Worm (Caenorhabditis elegans) whole organism, L1 larva: Measurements from ENCODE around the gene C08H9.18.

Experiments
- C04F5.9 ChIP-seq: sonication (generic microtip); optimal IDR thresholded peaks from 2 replicates; lab custom pipeline; 2016; ENCODE audit warnings: missing genetic modification characterization, missing compliant biosample characterization
- C16A3.4 ChIP-seq: fragments of 150-350 bp; optimal IDR thresholded peaks from 2 replicates; lab custom pipeline; 2014; ENCODE audit warnings: missing biosample characterization, missing genetic modification characterization
- F16B12.6 ChIP-seq: fragments of 150-350 bp; optimal IDR thresholded peaks from 2 replicates; lab custom pipeline; 2014; ENCODE audit warnings: missing biosample characterization, missing genetic modification characterization
- Y116A8C.19 ChIP-seq: sonication (generic microtip); optimal IDR thresholded peaks from 2 replicates; lab custom pipeline; 2016; ENCODE audit warnings: missing compliant biosample characterization, missing genetic modification characterization, borderline replicate concordance
- ama-1 ChIP-seq: fragments of 150-350 bp; optimal IDR thresholded peaks from 2 replicates; lab custom pipeline; 2014
- ceh-82 ChIP-seq, 3 experiments: fragments of 150-350 bp in 1 of 3; sonication (generic microtip) in 2 of 3; optimal IDR thresholded peaks; 2 replicates each; lab custom pipeline; 2014 to 2017; ENCODE audit warnings: missing biosample characterization in 3 of 3, missing genetic modification characterization in 3 of 3
- ces-1 ChIP-seq: fragments of 150-350 bp; optimal IDR thresholded peaks from 2 replicates; lab custom pipeline; 2014; ENCODE audit warnings: missing biosample characterization, missing genetic modification reagents, missing genetic modification characterization
- dpl-1 ChIP-seq, 3 experiments: fragments of 150-350 bp in 2 of 3; sonication (generic microtip) in 1 of 3; optimal IDR thresholded peaks; 2 replicates each; lab custom pipeline; 2014 to 2017; ENCODE audit warnings: missing biosample characterization in 3 of 3, missing genetic modification characterization in 3 of 3, missing genetic modification reagents in 3 of 3
- dsc-1 ChIP-seq: sonication (generic microtip); optimal IDR thresholded peaks from 2 replicates; lab custom pipeline; 2016; ENCODE audit warnings: mild to moderate bottlenecking, missing genetic modification characterization, missing compliant biosample characterization
- egl-13 ChIP-seq: sonication (generic microtip); optimal IDR thresholded peaks from 2 replicates; lab custom pipeline; 2016; ENCODE audit warnings: missing genotype, missing genetic modification reagents, missing genetic modification characterization, missing compliant biosample characterization
- egl-27 ChIP-seq, 2 experiments: fragments of 150-350 bp in 1 of 2; sonication (generic microtip); optimal IDR thresholded peaks; 3 replicates each; lab custom pipeline; 2017 to 2018; ENCODE audit warnings: missing biosample characterization in 2 of 2, missing genetic modification characterization in 2 of 2, missing genetic modification reagents in 2 of 2
- elt-3 ChIP-seq, 6 experiments: fragments of 150-350 bp in 1 of 6; sonication (generic microtip); optimal IDR thresholded peaks; 2 replicates each; lab custom pipeline; 2017 to 2018; ENCODE audit warnings: missing biosample characterization in 6 of 6, missing genetic modification characterization in 6 of 6, inconsistent platforms in 1 of 6
- fkh-4 ChIP-seq: sonication (generic microtip); optimal IDR thresholded peaks from 2 replicates; lab custom pipeline; 2016; ENCODE audit warnings: missing compliant biosample characterization, missing genetic modification characterization, borderline replicate concordance
- fkh-8 ChIP-seq: sonication (generic microtip); optimal IDR thresholded peaks from 2 replicates; lab custom pipeline; 2016; ENCODE audit warnings: mild to moderate bottlenecking, missing genetic modification characterization, missing compliant biosample characterization
- fos-1 ChIP-seq: fragments of 150-350 bp; optimal IDR thresholded peaks from 2 replicates; lab custom pipeline; 2014; ENCODE audit warnings: missing biosample characterization, missing genetic modification characterization
- grh-1 ChIP-seq: fragments of 200-800 bp; sonication (Bioruptor generic); IDR thresholded peaks from 2 replicates; pipeline ENCODE4 v1.3.6; 2022; ENCODE audit warnings: missing genetic modification reagents, missing genetic modification characterization, missing compliant biosample characterization
- hlh-4 ChIP-seq: sonication (generic microtip); optimal IDR thresholded peaks from 2 replicates; lab custom pipeline; 2016; ENCODE audit warnings: mild to moderate bottlenecking, missing genetic modification characterization, missing compliant biosample characterization
- hpl-2 ChIP-seq: fragments of 150-350 bp; optimal IDR thresholded peaks from 2 replicates; lab custom pipeline; 2014; ENCODE audit warnings: missing biosample characterization, missing genetic modification reagents, missing genetic modification characterization
- irx-1 ChIP-seq: sonication (generic microtip); optimal IDR thresholded peaks from 2 replicates; lab custom pipeline; 2016; ENCODE audit warnings: missing genetic modification characterization, missing compliant biosample characterization
- lin-13 ChIP-seq: fragments of 150-350 bp; optimal IDR thresholded peaks from 2 replicates; lab custom pipeline; 2014; ENCODE audit warnings: missing biosample characterization, missing genetic modification reagents, missing genetic modification characterization
- lir-3 ChIP-seq: sonication (generic microtip); optimal IDR thresholded peaks from 2 replicates; lab custom pipeline; 2016; ENCODE audit warnings: mild to moderate bottlenecking, missing genetic modification characterization, moderate library complexity, missing compliant biosample characterization; ENCODE audit not compliant: poor library complexity
- lsy-2 ChIP-seq, 2 experiments: fragments of 150-350 bp; optimal IDR thresholded peaks; 2 replicates each; lab custom pipeline; 2014; ENCODE audit warnings: missing biosample characterization in 2 of 2, missing genetic modification characterization in 2 of 2
- mab-9 ChIP-seq: fragments of 200-800 bp; sonication (Bioruptor generic); IDR thresholded peaks from 2 replicates; pipeline ENCODE4 v1.3.6; 2022; ENCODE audit warnings: missing genetic modification reagents, missing genetic modification characterization, missing compliant biosample characterization
- mdl-1 ChIP-seq, 2 experiments: fragments of 150-350 bp; optimal IDR thresholded peaks; 2 replicates each; lab custom pipeline; 2014 to 2017; ENCODE audit warnings: missing biosample characterization in 2 of 2, missing genetic modification characterization in 2 of 2, inconsistent platforms in 1 of 2
- mef-2 ChIP-seq: fragments of 150-350 bp; optimal IDR thresholded peaks from 2 replicates; lab custom pipeline; 2014; ENCODE audit warnings: missing biosample characterization, missing genetic modification characterization
- mep-1 ChIP-seq: fragments of 150-350 bp; optimal IDR thresholded peaks from 2 replicates; lab custom pipeline; 2014; ENCODE audit warnings: missing biosample characterization, missing genetic modification characterization
- nhr-12 ChIP-seq: sonication (generic microtip); optimal IDR thresholded peaks from 2 replicates; lab custom pipeline; 2017; ENCODE audit warnings: missing biosample characterization, missing genetic modification characterization
- nhr-19 ChIP-seq: fragments of 200-800 bp; sonication (Bioruptor generic); conservative IDR thresholded peaks from 2 replicates; pipeline ENCODE4 v1.3.6; 2022; ENCODE audit warnings: missing genetic modification characterization, missing compliant biosample characterization
- nhr-237 ChIP-seq: fragments of 150-350 bp; optimal IDR thresholded peaks from 2 replicates; lab custom pipeline; 2014; ENCODE audit warnings: missing biosample characterization, missing genetic modification characterization
- nhr-47 ChIP-seq: sonication (generic microtip); optimal IDR thresholded peaks from 2 replicates; lab custom pipeline; 2016; ENCODE audit warnings: mild to moderate bottlenecking, missing genetic modification characterization, moderate library complexity, missing compliant biosample characterization
- nhr-71 ChIP-seq: sonication (generic microtip); optimal IDR thresholded peaks from 2 replicates; lab custom pipeline; 2016; ENCODE audit warnings: mild to moderate bottlenecking, missing genetic modification characterization, moderate library complexity, missing compliant biosample characterization
- nhr-84 ChIP-seq: sonication (generic microtip); optimal IDR thresholded peaks from 2 replicates; lab custom pipeline; 2017; ENCODE audit warnings: missing biosample characterization, missing genetic modification characterization
- nhr-85 ChIP-seq: sonication (generic microtip); peaks from one replicate; lab custom pipeline; 2016; ENCODE audit warnings: missing genetic modification characterization, inconsistent platforms, missing compliant biosample characterization
- nhr-90 ChIP-seq: sonication (generic microtip); optimal IDR thresholded peaks from 2 replicates; lab custom pipeline; 2016; ENCODE audit warnings: mild to moderate bottlenecking, missing genetic modification characterization, missing compliant biosample characterization; ENCODE audit not compliant: poor library complexity
- pag-3 ChIP-seq: sonication (generic microtip); optimal IDR thresholded peaks from 2 replicates; lab custom pipeline; 2017; ENCODE audit warnings: missing genetic modification characterization, mild to moderate bottlenecking, missing compliant biosample characterization, antibody characterized with exemption, borderline replicate concordance; ENCODE audit not compliant: insufficient read depth
- pax-3 ChIP-seq: fragments of 200-800 bp; sonication (Bioruptor generic); optimal IDR thresholded peaks from 2 replicates; lab custom pipeline; 2018; ENCODE audit warnings: mild to moderate bottlenecking, missing genetic modification characterization, moderate library complexity, missing compliant biosample characterization
- pqm-1 ChIP-seq: sonication (generic microtip); optimal IDR thresholded peaks from 3 replicates; lab custom pipeline; 2017; ENCODE audit warnings: missing biosample characterization, missing genetic modification characterization
- skn-1 ChIP-seq: fragments of 150-350 bp; optimal IDR thresholded peaks from 2 replicates; lab custom pipeline; 2014; ENCODE audit warnings: missing biosample characterization, missing genetic modification characterization
- snu-23 ChIP-seq: sonication (generic microtip); optimal IDR thresholded peaks from 2 replicates; lab custom pipeline; 2016; ENCODE audit warnings: missing genetic modification characterization, missing compliant biosample characterization
- swsn-7 ChIP-seq: sonication (generic microtip); optimal IDR thresholded peaks from 2 replicates; lab custom pipeline; 2016; ENCODE audit warnings: missing genetic modification characterization, missing compliant biosample characterization
- tbx-2 ChIP-seq: sonication (generic microtip); optimal IDR thresholded peaks from 2 replicates; lab custom pipeline; 2016; ENCODE audit warnings: missing genetic modification characterization, missing compliant biosample characterization
- tlp-1 ChIP-seq: fragments of 150-350 bp; optimal IDR thresholded peaks from 2 replicates; lab custom pipeline; 2014; ENCODE audit warnings: missing biosample characterization, missing genetic modification characterization
- unc-130 ChIP-seq: fragments of 150-350 bp; optimal IDR thresholded peaks from 2 replicates; lab custom pipeline; 2017; ENCODE audit warnings: missing biosample characterization, missing genetic modification characterization, inconsistent platforms
- unc-30 ChIP-seq: sonication (generic microtip); optimal IDR thresholded peaks from 2 replicates; lab custom pipeline; 2017; ENCODE audit warnings: missing biosample characterization, missing genetic modification characterization
- unc-86 ChIP-seq: sonication (generic microtip); optimal IDR thresholded peaks from 2 replicates; lab custom pipeline; 2016; ENCODE audit warnings: missing genetic modification characterization, missing compliant biosample characterization
- vab-15 ChIP-seq: sonication (generic microtip); optimal IDR thresholded peaks from 2 replicates; lab custom pipeline; 2017; ENCODE audit warnings: missing genotype, mild to moderate bottlenecking, missing genetic modification characterization, missing compliant biosample characterization
- xbp-1 ChIP-seq: sonication (generic microtip); optimal IDR thresholded peaks from 2 replicates; lab custom pipeline; 2016; ENCODE audit warnings: missing genetic modification characterization, missing compliant biosample characterization
- zag-1 ChIP-seq: fragments of 150-350 bp; optimal IDR thresholded peaks from 2 replicates; lab custom pipeline; 2014; ENCODE audit warnings: missing biosample characterization, missing genetic modification characterization
- zip-4 ChIP-seq: fragments of 200-800 bp; sonication (Bioruptor generic); optimal IDR thresholded peaks from 2 replicates; lab custom pipeline; 2018; ENCODE audit warnings: mild to moderate bottlenecking, missing genetic modification characterization, moderate library complexity, missing compliant biosample characterization
- ztf-4 ChIP-seq: fragments of 150-350 bp; optimal IDR thresholded peaks from 2 replicates; lab custom pipeline; 2014; ENCODE audit warnings: missing biosample characterization, missing genetic modification characterization

Gene C08H9.18

ce11 chrII:9894435-9894834 is 32.4 kb upstream of the C08H9.18 start, which contains the start of gene F26C11.1:
TSS of gene F26C11.1 (plus strand) at chrII:9894735.
- TF ChIP-seq egl-27 (tag; optimal IDR thresholded peaks at IDR 0.05; lab: Kevin White, UChicago) (no peak), lir-3 (tag; lab: Kevin White, UChicago) (no peak), C04F5.9 (tag; lab: Kevin White, UChicago) (no peak), dpl-1 (GFP tag; optimal IDR thresholded peaks at IDR 0.05; lab: Kevin White, UChicago) (no peak), mdl-1 (tag; optimal IDR thresholded peaks at IDR 0.05; lab: Kevin White, UChicago) (no peak), nhr-85 (tag; lab: Kevin White, UChicago) (no peak)

- TF ChIP-seq tlp-1, result no peak
- no peak for TF ChIP-seq pax-3 (tag; lab: Kevin White, UChicago)
- TF ChIP-seq unc-30 (tag; lab: Kevin White, UChicago), result no peak
- no peak for TF ChIP-seq dsc-1 (tag; lab: Kevin White, UChicago)
- peak in 1 of 6 experiments; percentile 68 for TF ChIP-seq elt-3 (tag; optimal IDR thresholded peaks at IDR 0.05; lab: Kevin White, UChicago)
- TF ChIP-seq mab-9 (GFP tag; lab: Robert Waterston, UW), result no peak
- TF ChIP-seq nhr-19 (GFP tag; lab: Robert Waterston, UW), result peak; percentile 24; the same call in 1 of the 2 replicates
- peak; percentile 76 for TF ChIP-seq nhr-85 (tag; lab: Kevin White, UChicago)
- no peak for TF ChIP-seq ces-1 (GFP tag; lab: Kevin White, UChicago)
- peak; percentile 46 for TF ChIP-seq mep-1 (tag; lab: Kevin White, UChicago)
- TF ChIP-seq nhr-12 (tag; lab: Kevin White, UChicago), result no peak
- TF ChIP-seq hlh-4 (tag; lab: Kevin White, UChicago), result no peak
- peak; percentile 50 to 71 (median 59) for TF ChIP-seq dpl-1 (GFP tag; optimal IDR thresholded peaks at IDR 0.05; lab: Kevin White, UChicago)
- TF ChIP-seq skn-1 (tag; lab: Kevin White, UChicago), result peak; percentile 58
- TF ChIP-seq vab-15 (tag; lab: Kevin White, UChicago), result no peak
- TF ChIP-seq fkh-8 (tag; lab: Kevin White, UChicago), result no peak
- TF ChIP-seq C16A3.4 (tag; lab: Kevin White, UChicago), result peak; percentile 65
- TF ChIP-seq ztf-4 (tag; lab: Kevin White, UChicago), result peak; percentile 28
- TF ChIP-seq snu-23 (GFP tag; lab: Kevin White, UChicago), result no peak
- TF ChIP-seq F16B12.6, result no peak
- TF ChIP-seq pag-3, result no peak
- TF ChIP-seq lsy-2 (tag; optimal IDR thresholded peaks at IDR 0.05; lab: Kevin White, UChicago), result peak; percentile 96 to 98
- TF ChIP-seq ceh-82 (tag; optimal IDR thresholded peaks at IDR 0.05; lab: Kevin White, UChicago), result peak in 2 of 3 experiments; percentile 11 to 24
- TF ChIP-seq nhr-84, result no peak
- TF ChIP-seq egl-27 (tag; optimal IDR thresholded peaks at IDR 0.05; lab: Kevin White, UChicago), result no peak
- no peak for TF ChIP-seq mdl-1 (tag; optimal IDR thresholded peaks at IDR 0.05; lab: Kevin White, UChicago)
- TF ChIP-seq nhr-47 (tag; lab: Kevin White, UChicago), result no peak
- no peak for TF ChIP-seq egl-13 (tag; lab: Kevin White, UChicago)
- no peak for TF ChIP-seq nhr-90 (tag; lab: Kevin White, UChicago)
- peak; percentile 31 for TF ChIP-seq tbx-2 (tag; lab: Kevin White, UChicago)
- no peak for TF ChIP-seq mef-2
- no peak for TF ChIP-seq fkh-4 (tag; lab: Kevin White, UChicago)
- no peak for TF ChIP-seq ama-1 (lab: Kevin White, UChicago)
- TF ChIP-seq fos-1 (tag; lab: Kevin White, UChicago), result no peak
- no peak for TF ChIP-seq unc-130
- no peak for TF ChIP-seq pqm-1 (tag; lab: Kevin White, UChicago)
- TF ChIP-seq grh-1 (GFP tag; lab: Robert Waterston, UW), result peak; percentile 86
- TF ChIP-seq nhr-237 (tag; lab: Kevin White, UChicago), result no peak
- TF ChIP-seq xbp-1 (tag; lab: Kevin White, UChicago), result peak; percentile 18
- peak; percentile 1 for TF ChIP-seq irx-1 (tag; lab: Kevin White, UChicago)
- TF ChIP-seq C04F5.9 (tag; lab: Kevin White, UChicago), result no peak
- no peak for TF ChIP-seq Y116A8C.19 (tag; lab: Kevin White, UChicago)
- TF ChIP-seq swsn-7 (tag; lab: Kevin White, UChicago), result peak; percentile 7
- TF ChIP-seq zip-4, result no peak
- TF ChIP-seq hpl-2 (GFP tag; lab: Kevin White, UChicago), result no peak
- TF ChIP-seq lin-13 (GFP tag; lab: Kevin White, UChicago), result no peak
- no peak for TF ChIP-seq unc-86 (tag; lab: Kevin White, UChicago)
- no peak for TF ChIP-seq zag-1 (tag; lab: Kevin White, UChicago)
- peak; percentile 59 for TF ChIP-seq nhr-71 (tag; lab: Kevin White, UChicago)
Observed at ce11 chrII:9892409-9892808, 30.4 kb upstream of the C08H9.18 start, which contains the start of gene C08H9.16. TSS of gene C08H9.16 (plus strand) at chrII:9892778.
